Fruit fly (Drosophila melanogaster) whole organism, prepupa: ENCODE data around the gene CG34266.

ENCODE experiments used
- Blimp-1 ChIP-seq: fragments of 200-800 bp; sonication (Bioruptor generic); optimal IDR thresholded peaks from 3 replicates; lab custom pipeline; 2017; ENCODE audit warnings: missing biosample characterization, missing genetic modification characterization, mild to moderate bottlenecking, moderate library complexity, missing genetic modification reagents
- CG10631 ChIP-seq: fragments of 200-800 bp; sonication (Bioruptor generic); optimal IDR thresholded peaks from 2 replicates; lab custom pipeline; 2016; ENCODE audit warnings: missing biosample characterization, missing genetic modification characterization
- CG10669 ChIP-seq: fragments of 200-800 bp; sonication (Bioruptor generic); optimal IDR thresholded peaks from 3 replicates; lab custom pipeline; 2018; ENCODE audit warnings: missing biosample characterization, mild to moderate bottlenecking, missing genetic modification characterization, moderate library complexity
- CG11762 ChIP-seq: fragments of 200-800 bp; sonication (Bioruptor generic); optimal IDR thresholded peaks from 3 replicates; lab custom pipeline; 2016; ENCODE audit warnings: missing biosample characterization, missing genetic modification characterization; ENCODE audit not compliant: insufficient read depth
- CG15336 ChIP-seq: fragments of 200-800 bp; sonication (Bioruptor generic); IDR thresholded peaks from 2 replicates; pipeline ENCODE4 v1.3.6; 2022; ENCODE audit warnings: missing biosample characterization, missing genetic modification characterization
- CG1621 ChIP-seq: fragments of 200-800 bp; sonication (Bioruptor generic); optimal IDR thresholded peaks from 3 replicates; lab custom pipeline; 2018; ENCODE audit warnings: missing biosample characterization, mild to moderate bottlenecking, missing genetic modification characterization
- CG16779 ChIP-seq: fragments of 200-800 bp; sonication (Bioruptor generic); optimal IDR thresholded peaks from 3 replicates; lab custom pipeline; 2017; ENCODE audit warnings: missing biosample characterization, mild to moderate bottlenecking, missing genetic modification characterization
- CG3032 ChIP-seq: fragments of 200-800 bp; optimal IDR thresholded peaks from 2 replicates; lab custom pipeline; 2019; ENCODE audit warnings: missing biosample characterization, mild to moderate bottlenecking, missing genetic modification characterization, moderate library complexity
- CG32006 ChIP-seq: fragments of 200-800 bp; sonication (Bioruptor generic); optimal IDR thresholded peaks from 3 replicates; lab custom pipeline; 2017; ENCODE audit warnings: missing biosample characterization, mild to moderate bottlenecking, missing genetic modification characterization
- CG34406 ChIP-seq: fragments of 200-800 bp; sonication (Bioruptor generic); optimal IDR thresholded peaks from 3 replicates; lab custom pipeline; 2016; ENCODE audit warnings: missing biosample characterization, missing genetic modification characterization
- CG3919 ChIP-seq: fragments of 200-800 bp; sonication (Bioruptor generic); optimal IDR thresholded peaks from 3 replicates; lab custom pipeline; 2016; ENCODE audit warnings: missing biosample characterization, missing genetic modification characterization
- CG4318 ChIP-seq: fragments of 200-800 bp; sonication (Bioruptor generic); optimal IDR thresholded peaks from 3 replicates; lab custom pipeline; 2017; ENCODE audit warnings: missing biosample characterization, mild to moderate bottlenecking, missing genetic modification characterization
- CG6163 ChIP-seq: fragments of 200-800 bp; sonication (Bioruptor generic); IDR thresholded peaks from 3 replicates; pipeline ENCODE4 v1.3.6; 2022; ENCODE audit warnings: missing biosample characterization, missing genetic modification characterization
- CG6276 ChIP-seq: fragments of 200-800 bp; sonication (Bioruptor generic); optimal IDR thresholded peaks from 2 replicates; lab custom pipeline; 2017; ENCODE audit warnings: missing biosample characterization, mild to moderate bottlenecking, missing genetic modification characterization
- CG6792 ChIP-seq: fragments of 200-800 bp; sonication (Bioruptor generic); optimal IDR thresholded peaks from 3 replicates; lab custom pipeline; 2016; ENCODE audit warnings: missing biosample characterization, missing genetic modification characterization
- CG6808 ChIP-seq: fragments of 200-800 bp; sonication (Bioruptor generic); optimal IDR thresholded peaks from 3 replicates; lab custom pipeline; 2017; ENCODE audit warnings: missing biosample characterization, missing genetic modification characterization, mild to moderate bottlenecking, moderate library complexity, missing genetic modification reagents
- CG8119 ChIP-seq: fragments of 200-800 bp; sonication (Bioruptor generic); IDR thresholded peaks from 3 replicates; pipeline ENCODE4 v1.3.6; 2022; ENCODE audit warnings: missing biosample characterization, missing genetic modification characterization
- CG8632 ChIP-seq: fragments of 200-800 bp; sonication (Bioruptor generic); optimal IDR thresholded peaks from 3 replicates; lab custom pipeline; 2016; ENCODE audit warnings: missing biosample characterization, missing genetic modification characterization
- Eip75B ChIP-seq: fragments of 200-800 bp; sonication (Bioruptor generic); optimal IDR thresholded peaks from 3 replicates; lab custom pipeline; 2016; ENCODE audit warnings: missing biosample characterization, missing genetic modification characterization
- Eip78C ChIP-seq: fragments of 200-800 bp; sonication (Bioruptor generic); peaks from one replicate; lab custom pipeline; 2016; ENCODE audit warnings: missing biosample characterization, missing genetic modification characterization
- Eip93F ChIP-seq: fragments of 200-800 bp; sonication (Bioruptor generic); optimal IDR thresholded peaks from 2 replicates; lab custom pipeline; 2016; ENCODE audit warnings: missing biosample characterization, mild to moderate bottlenecking, missing genetic modification characterization
- Ets21C ChIP-seq: fragments of 200-800 bp; sonication (Bioruptor generic); optimal IDR thresholded peaks from 3 replicates; lab custom pipeline; 2016; ENCODE audit warnings: missing biosample characterization, missing genetic modification characterization
- Ets96B ChIP-seq: fragments of 200-800 bp; optimal IDR thresholded peaks from 2 replicates; lab custom pipeline; 2019; ENCODE audit warnings: missing biosample characterization, mild to moderate bottlenecking, missing genetic modification characterization, moderate library complexity
- Gug ChIP-seq: fragments of 200-800 bp; sonication (Bioruptor generic); IDR thresholded peaks from 2 replicates; pipeline ENCODE4 v1.3.6; 2022; ENCODE audit warnings: missing biosample characterization, missing genetic modification characterization
- Hr39 ChIP-seq: fragments of 200-800 bp; sonication (Bioruptor generic); optimal IDR thresholded peaks from 2 replicates; lab custom pipeline; 2016; ENCODE audit warnings: missing biosample characterization, missing genetic modification characterization
- Hr4 ChIP-seq: fragments of 200-800 bp; sonication (Bioruptor generic); optimal IDR thresholded peaks from 3 replicates; lab custom pipeline; 2016; ENCODE audit warnings: missing biosample characterization, missing genetic modification characterization
- Lpt ChIP-seq: fragments of 200-800 bp; sonication (Bioruptor generic); optimal IDR thresholded peaks from 3 replicates; lab custom pipeline; 2016; ENCODE audit warnings: missing biosample characterization, missing genetic modification characterization
- Met ChIP-seq: fragments of 200-800 bp; sonication (Bioruptor generic); optimal IDR thresholded peaks from 3 replicates; lab custom pipeline; 2016; ENCODE audit warnings: missing biosample characterization, missing genetic modification characterization
- OdsH ChIP-seq: fragments of 200-800 bp; sonication (Bioruptor generic); optimal IDR thresholded peaks from 3 replicates; lab custom pipeline; 2016; ENCODE audit warnings: missing biosample characterization, missing genetic modification characterization
- Smox ChIP-seq: fragments of 200-800 bp; sonication (Bioruptor generic); optimal IDR thresholded peaks from 3 replicates; lab custom pipeline; 2016; ENCODE audit warnings: missing biosample characterization, missing genetic modification characterization
- Sox102F ChIP-seq: fragments of 200-800 bp; sonication (Bioruptor generic); optimal IDR thresholded peaks from 2 replicates; lab custom pipeline; 2016; ENCODE audit warnings: missing biosample characterization, mild to moderate bottlenecking, missing genetic modification characterization
- Sox14 ChIP-seq: fragments of 200-800 bp; sonication (Bioruptor generic); optimal IDR thresholded peaks from 3 replicates; lab custom pipeline; 2016; ENCODE audit warnings: missing biosample characterization, missing genetic modification characterization
- achi ChIP-seq: fragments of 200-800 bp; sonication (Bioruptor generic); optimal IDR thresholded peaks from 3 replicates; lab custom pipeline; 2016; ENCODE audit warnings: missing biosample characterization, missing genetic modification characterization
- acj6 ChIP-seq: fragments of 200-800 bp; sonication (Bioruptor generic); optimal IDR thresholded peaks from 3 replicates; lab custom pipeline; 2016; ENCODE audit warnings: missing biosample characterization, missing genetic modification characterization
- cyc ChIP-seq: fragments of 200-800 bp; sonication (Bioruptor generic); optimal IDR thresholded peaks from 3 replicates; lab custom pipeline; 2016; ENCODE audit warnings: missing biosample characterization, missing genetic modification characterization
- dsx ChIP-seq: fragments of 200-800 bp; optimal IDR thresholded peaks from 3 replicates; lab custom pipeline; 2019; ENCODE audit warnings: missing biosample characterization, mild to moderate bottlenecking, missing genetic modification characterization, moderate library complexity; ENCODE audit not compliant: poor library complexity, severe bottlenecking
- eg ChIP-seq: fragments of 200-800 bp; sonication (Bioruptor generic); IDR thresholded peaks from 3 replicates; pipeline ENCODE4 v1.3.6; 2022; ENCODE audit warnings: missing biosample characterization, missing genetic modification characterization
- esn ChIP-seq: fragments of 200-800 bp; sonication (Bioruptor generic); optimal IDR thresholded peaks from 2 replicates; lab custom pipeline; 2016; ENCODE audit warnings: missing biosample characterization, mild to moderate bottlenecking, missing genetic modification characterization, moderate library complexity
- fd59A ChIP-seq: fragments of 200-800 bp; sonication (Bioruptor generic); optimal IDR thresholded peaks from 2 replicates; lab custom pipeline; 2017; ENCODE audit warnings: missing biosample characterization, mild to moderate bottlenecking, missing genetic modification characterization, missing genetic modification reagents
- fd85E ChIP-seq: fragments of 200-800 bp; sonication (Bioruptor generic); optimal IDR thresholded peaks from 3 replicates; lab custom pipeline; 2016; ENCODE audit warnings: missing biosample characterization, missing genetic modification characterization
- fkh ChIP-seq: fragments of 200-800 bp; sonication (Bioruptor generic); optimal IDR thresholded peaks from 3 replicates; lab custom pipeline; 2017; ENCODE audit warnings: missing biosample characterization, mild to moderate bottlenecking, missing genetic modification characterization, moderate library complexity
- lz ChIP-seq: fragments of 200-800 bp; sonication (Bioruptor generic); optimal IDR thresholded peaks from 3 replicates; lab custom pipeline; 2016; ENCODE audit warnings: missing biosample characterization, missing genetic modification characterization
- net ChIP-seq: fragments of 200-800 bp; sonication (Bioruptor generic); optimal IDR thresholded peaks from 3 replicates; lab custom pipeline; 2016; ENCODE audit warnings: missing biosample characterization, missing genetic modification characterization
- pdm3 ChIP-seq: fragments of 200-800 bp; sonication (Bioruptor generic); optimal IDR thresholded peaks from 3 replicates; lab custom pipeline; 2016; ENCODE audit warnings: missing biosample characterization, missing genetic modification characterization
- spab ChIP-seq: fragments of 200-800 bp; sonication (Bioruptor generic); optimal IDR thresholded peaks from 2 replicates; lab custom pipeline; 2017; ENCODE audit warnings: missing biosample characterization, mild to moderate bottlenecking, missing genetic modification characterization, missing genetic modification reagents
- ss ChIP-seq, 2 experiments: fragments of 200-800 bp; sonication (Bioruptor generic); optimal IDR thresholded peaks; 2 replicates in 1 of 2; 3 replicates in 1 of 2; lab custom pipeline; 2017 to 2018; ENCODE audit warnings: mild to moderate bottlenecking in 2 of 2, missing biosample characterization in 2 of 2, missing genetic modification characterization in 2 of 2, moderate library complexity in 1 of 2
- vri ChIP-seq: fragments of 200-800 bp; sonication (Bioruptor generic); optimal IDR thresholded peaks from 3 replicates; lab custom pipeline; 2016; ENCODE audit warnings: missing biosample characterization, mild to moderate bottlenecking, missing genetic modification characterization

CG34266 gene

DNA sequence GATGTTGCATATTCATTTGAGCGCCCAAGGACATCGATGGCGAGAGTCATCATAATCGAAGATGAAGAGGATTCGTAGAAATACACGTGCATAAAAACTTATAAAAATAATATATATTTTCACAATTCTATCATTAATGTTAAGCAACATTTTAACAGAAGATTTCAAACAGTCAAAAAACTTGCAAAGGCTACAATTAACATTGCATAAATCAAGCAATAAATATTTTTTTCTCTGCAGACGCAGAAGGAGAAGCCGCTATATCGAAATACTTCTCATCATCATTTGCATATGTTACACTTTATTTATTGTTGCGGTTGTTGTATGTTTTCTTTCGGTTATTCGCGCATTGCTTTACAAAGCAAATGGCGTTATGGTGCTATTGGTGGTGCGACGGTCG, 24.4 kb downstream of the CG34266 start:
- TF ChIP-seq Ets21C (GFP tag; lab: Kevin White, UChicago) (no peak), CG6163 (GFP tag; lab: Robert Waterston, UW) (peak; percentile 58; the same call in 2 of the 3 replicates), fd59A (GFP tag; lab: Kevin White, UChicago) (peak; percentile 4), ss (GFP tag; optimal IDR thresholded peaks at IDR 0.05; lab: Kevin White, UChicago) (peak in 1 of 2 experiments; percentile 29), eg (GFP tag; lab: Robert Waterston, UW) (no peak), acj6 (GFP tag; lab: Kevin White, UChicago) (peak; percentile 46), achi (peak; percentile 26), CG10631 (GFP tag; lab: Kevin White, UChicago) (no peak), CG3032 (tag; lab: Kevin White, UChicago) (peak; percentile 2), pdm3 (GFP tag; lab: Kevin White, UChicago) (peak; percentile 24), CG32006 (GFP tag; lab: Kevin White, UChicago) (peak; percentile 9), dsx (GFP tag; lab: Kevin White, UChicago) (peak; percentile 6), OdsH (GFP tag; lab: Kevin White, UChicago) (peak; percentile 33), Eip78C (GFP tag; lab: Kevin White, UChicago) (peak; percentile 80), CG8119 (GFP tag; lab: Robert Waterston, UW) (no peak; the same call in 2 of the 3 replicates), Ets96B (tag; lab: Kevin White, UChicago) (peak; percentile 27), Eip75B (GFP tag; lab: Kevin White, UChicago) (no peak), CG10669 (GFP tag; lab: Kevin White, UChicago) (peak; percentile 17), Hr4 (GFP tag; lab: Kevin White, UChicago) (peak; percentile 8), CG1621 (tag; lab: Kevin White, UChicago) (no peak), CG6792 (no peak)

DNA sequence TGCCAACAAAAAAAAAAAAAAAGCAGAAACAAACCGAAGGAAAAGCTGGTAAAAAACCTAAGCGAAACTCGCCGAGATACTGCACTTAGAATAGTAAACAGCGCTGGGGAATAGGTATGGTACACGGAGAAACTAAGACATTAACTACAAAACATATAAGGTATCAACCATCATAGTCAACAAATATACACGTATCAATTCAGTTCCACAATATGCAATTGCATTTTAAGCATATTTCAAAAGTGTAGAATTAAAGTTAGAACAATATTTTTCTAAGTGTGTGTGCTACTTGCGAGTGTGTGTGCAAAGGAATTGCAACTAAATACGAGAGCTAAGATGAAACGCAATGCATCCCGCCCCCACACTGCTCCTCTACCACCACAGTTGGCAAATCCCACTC, 30.2 kb downstream of the CG34266 start:
- TF ChIP-seq CG8632 (GFP tag; lab: Kevin White, UChicago) (no peak), dsx (GFP tag; lab: Kevin White, UChicago) (peak; percentile 31), CG3919 (GFP tag; lab: Kevin White, UChicago) (peak; percentile 80), Sox14 (GFP tag; lab: Kevin White, UChicago) (peak; percentile 72), Eip78C (GFP tag; lab: Kevin White, UChicago) (peak; percentile 89), Ets96B (tag; lab: Kevin White, UChicago) (peak; percentile 45), CG10631 (GFP tag; lab: Kevin White, UChicago) (peak; percentile 70), CG15336 (GFP tag; lab: Robert Waterston, UW) (peak; percentile 92), CG34406 (GFP tag; lab: Kevin White, UChicago) (no peak), CG10669 (GFP tag; lab: Kevin White, UChicago) (peak; percentile 9), Smox (GFP tag; lab: Kevin White, UChicago) (no peak), CG6808 (no peak), CG16779 (tag; lab: Kevin White, UChicago) (peak; percentile 6), Hr4 (GFP tag; lab: Kevin White, UChicago) (peak; percentile 71), CG32006 (GFP tag; lab: Kevin White, UChicago) (peak; percentile 87), esn (peak; percentile 15), cyc (GFP tag; lab: Kevin White, UChicago) (peak; percentile 2), Sox102F (GFP tag; lab: Kevin White, UChicago) (no peak), Lpt (GFP tag; lab: Kevin White, UChicago) (peak; percentile 61), vri (GFP tag; lab: Kevin White, UChicago) (no peak), CG6276 (GFP tag; lab: Kevin White, UChicago) (peak; percentile 77), Eip93F (GFP tag; lab: Kevin White, UChicago) (no peak), fd85E (GFP tag; lab: Kevin White, UChicago) (no peak), CG3032 (tag; lab: Kevin White, UChicago) (peak; percentile 52), Hr39 (GFP tag; lab: Kevin White, UChicago) (no peak), CG8119 (GFP tag; lab: Robert Waterston, UW) (peak; percentile 91), Gug (peak; percentile 87), CG11762 (GFP tag; lab: Kevin White, UChicago) (peak; percentile 33), net (GFP tag; lab: Kevin White, UChicago) (peak; percentile 40), Met (GFP tag; lab: Kevin White, UChicago) (no peak), pdm3 (GFP tag; lab: Kevin White, UChicago) (peak; percentile 64), spab (GFP tag; lab: Kevin White, UChicago) (no peak), ss (GFP tag; optimal IDR thresholded peaks at IDR 0.05; lab: Kevin White, UChicago) (no peak), CG4318 (GFP tag; lab: Kevin White, UChicago) (peak; percentile 74), fkh (GFP tag; lab: Kevin White, UChicago) (no peak), Blimp-1 (GFP tag; lab: Kevin White, UChicago) (no peak), lz (no peak), CG6792 (peak; percentile 43), CG1621 (tag; lab: Kevin White, UChicago) (peak; percentile 20)
